Fruit fly (Drosophila melanogaster) whole organism, embryonic: ENCODE results near the gene CG14237.

ENCODE experiments used
- Bgb ChIP-seq: fragments of 200-800 bp; sonication (Bioruptor generic); IDR thresholded peaks from 2 replicates; pipeline ENCODE4 v1.3.6; 2022; ENCODE audit warnings: missing biosample characterization, missing genetic modification characterization; ENCODE audit not compliant: partially characterized antibody
- CG11085 ChIP-seq: fragments of 200-800 bp; sonication (Bioruptor generic); IDR thresholded peaks from 2 replicates; pipeline ENCODE4 v1.3.6; 2022; ENCODE audit warnings: missing biosample characterization, missing genetic modification characterization
- CG11560 ChIP-seq: fragments of 200-800 bp; sonication (Bioruptor generic); IDR thresholded peaks from 3 replicates; pipeline ENCODE4 v1.3.6; 2022; ENCODE audit warnings: missing biosample characterization, missing genetic modification characterization
- CG12155 ChIP-seq: fragments of 200-800 bp; sonication (Bioruptor generic); optimal IDR thresholded peaks from 3 replicates; lab custom pipeline; 2016; ENCODE audit warnings: missing biosample characterization, missing genetic modification characterization
- CG12236 ChIP-seq: fragments of 200-800 bp; sonication (Bioruptor generic); optimal IDR thresholded peaks from 2 replicates; lab custom pipeline; 2016; ENCODE audit warnings: missing biosample characterization, missing genetic modification characterization
- CG12942 ChIP-seq: fragments of 200-800 bp; sonication (Bioruptor generic); optimal IDR thresholded peaks from 3 replicates; lab custom pipeline; 2016; ENCODE audit warnings: missing biosample characterization, missing genetic modification characterization
- CG13123 ChIP-seq: fragments of 200-800 bp; sonication (Bioruptor generic); optimal IDR thresholded peaks from 2 replicates; lab custom pipeline; 2016; ENCODE audit warnings: missing biosample characterization, missing genetic modification characterization
- CG14860 ChIP-seq: fragments of 200-800 bp; sonication (Bioruptor generic); IDR thresholded peaks from 3 replicates; pipeline ENCODE4 v1.3.6; 2022; ENCODE audit warnings: missing biosample characterization, missing genetic modification characterization; ENCODE audit not compliant: partially characterized antibody
- CG17359 ChIP-seq: fragments of 200-800 bp; sonication (Bioruptor generic); optimal IDR thresholded peaks from 3 replicates; lab custom pipeline; 2018; ENCODE audit warnings: missing biosample characterization, mild to moderate bottlenecking, missing genetic modification characterization, moderate library complexity
- CG3065 ChIP-seq: fragments of 200-800 bp; sonication (Bioruptor generic); optimal IDR thresholded peaks from 2 replicates; lab custom pipeline; 2016; ENCODE audit warnings: missing biosample characterization, missing genetic modification characterization
- CG31224 ChIP-seq: fragments of 200-800 bp; sonication (Bioruptor generic); IDR thresholded peaks from 2 replicates; pipeline ENCODE4 v1.3.6; 2022; ENCODE audit warnings: missing biosample characterization, missing genetic modification characterization
- CG31365 ChIP-seq: fragments of 200-800 bp; sonication (Bioruptor generic); optimal IDR thresholded peaks from 2 replicates; lab custom pipeline; 2018; ENCODE audit warnings: missing biosample characterization, mild to moderate bottlenecking, missing genetic modification characterization
- CG32772 ChIP-seq: fragments of 200-800 bp; sonication (Bioruptor generic); IDR thresholded peaks from 2 replicates; pipeline ENCODE4 v1.3.6; 2022; ENCODE audit warnings: missing biosample characterization, missing genetic modification characterization
- CG34376 ChIP-seq: fragments of 200-800 bp; sonication (Bioruptor generic); optimal IDR thresholded peaks from 2 replicates; lab custom pipeline; 2018; ENCODE audit warnings: missing biosample characterization, mild to moderate bottlenecking, missing genetic modification characterization
- CG4404 ChIP-seq: fragments of 200-800 bp; sonication (Bioruptor generic); IDR thresholded peaks from 2 replicates; pipeline ENCODE4 v1.3.6; 2022; ENCODE audit warnings: missing biosample characterization, missing genetic modification characterization
- CG5953 ChIP-seq: fragments of 200-800 bp; sonication (Bioruptor generic); IDR thresholded peaks from 2 replicates; pipeline ENCODE4 v1.3.6; 2022; ENCODE audit warnings: missing biosample characterization, missing genetic modification characterization
- CG6765 ChIP-seq: fragments of 200-800 bp; sonication (Bioruptor generic); optimal IDR thresholded peaks from 3 replicates; lab custom pipeline; 2017; ENCODE audit warnings: missing biosample characterization, mild to moderate bottlenecking, missing genetic modification characterization
- CG7928 ChIP-seq: fragments of 200-800 bp; sonication (Bioruptor generic); optimal IDR thresholded peaks from 2 replicates; lab custom pipeline; 2017; ENCODE audit warnings: missing biosample characterization, mild to moderate bottlenecking, missing genetic modification characterization
- CG7987 ChIP-seq: fragments of 200-800 bp; sonication (Bioruptor generic); optimal IDR thresholded peaks from 2 replicates; lab custom pipeline; 2018; ENCODE audit warnings: missing biosample characterization, mild to moderate bottlenecking, missing genetic modification characterization, moderate library complexity
- CG9215 ChIP-seq: fragments of 200-800 bp; sonication (Bioruptor generic); IDR thresholded peaks from 2 replicates; pipeline ENCODE4 v1.3.6; 2022; ENCODE audit warnings: missing biosample characterization, missing genetic modification characterization
- CG9932 ChIP-seq: fragments of 200-800 bp; sonication (Bioruptor generic); IDR thresholded peaks from 2 replicates; pipeline ENCODE4 v1.3.6; 2022; ENCODE audit warnings: missing biosample characterization, missing genetic modification characterization
- CoRest ChIP-seq: fragments of 200-800 bp; sonication (Bioruptor generic); optimal IDR thresholded peaks from 3 replicates; lab custom pipeline; 2018; ENCODE audit warnings: missing biosample characterization, mild to moderate bottlenecking, missing genetic modification characterization, moderate library complexity
- Fer3 ChIP-seq: fragments of 200-800 bp; sonication (Bioruptor generic); optimal IDR thresholded peaks from 2 replicates; lab custom pipeline; 2018; ENCODE audit warnings: missing biosample characterization, mild to moderate bottlenecking, missing genetic modification characterization, moderate library complexity
- Gsc ChIP-seq: fragments of 200-800 bp; sonication (Bioruptor generic); IDR thresholded peaks from 2 replicates; pipeline ENCODE4 v1.3.6; 2022; ENCODE audit warnings: missing biosample characterization, missing genetic modification characterization
- HLH4C ChIP-seq: fragments of 200-800 bp; sonication (Bioruptor generic); IDR thresholded peaks from 3 replicates; pipeline ENCODE4 v1.3.6; 2022; ENCODE audit warnings: missing biosample characterization, missing genetic modification characterization; ENCODE audit not compliant: partially characterized antibody
- Hey ChIP-seq: fragments of 200-800 bp; sonication (Bioruptor generic); optimal IDR thresholded peaks from 3 replicates; lab custom pipeline; 2018; ENCODE audit warnings: missing biosample characterization, mild to moderate bottlenecking, missing genetic modification characterization
- Hsf ChIP-seq: fragments of 200-800 bp; sonication (Bioruptor generic); optimal IDR thresholded peaks from 3 replicates; lab custom pipeline; 2016; ENCODE audit warnings: missing biosample characterization, missing genetic modification characterization
- Med ChIP-seq: fragments of 200-800 bp; sonication (Bioruptor generic); peaks from one replicate; lab custom pipeline; 2016; ENCODE audit warnings: missing biosample characterization, missing genetic modification characterization, mild to moderate bottlenecking, inconsistent platforms, moderate library complexity
- NK7.1 ChIP-seq: fragments of 200-800 bp; sonication (Bioruptor generic); optimal IDR thresholded peaks from 3 replicates; lab custom pipeline; 2016; ENCODE audit warnings: missing biosample characterization, missing genetic modification characterization
- PHDP ChIP-seq: fragments of 200-800 bp; sonication (Bioruptor generic); optimal IDR thresholded peaks from 3 replicates; lab custom pipeline; 2018; ENCODE audit warnings: missing biosample characterization, mild to moderate bottlenecking, missing genetic modification characterization, moderate library complexity
- Six4 ChIP-seq: fragments of 200-800 bp; sonication (Bioruptor generic); optimal IDR thresholded peaks from 2 replicates; lab custom pipeline; 2016; ENCODE audit warnings: missing biosample characterization, missing genetic modification characterization
- Sox100B ChIP-seq: fragments of 200-800 bp; sonication (Bioruptor generic); optimal IDR thresholded peaks from 3 replicates; lab custom pipeline; 2018; ENCODE audit warnings: missing biosample characterization, mild to moderate bottlenecking, missing genetic modification characterization
- Ssrp ChIP-seq: fragments of 200-800 bp; sonication (Bioruptor generic); optimal IDR thresholded peaks from 2 replicates; lab custom pipeline; 2018; ENCODE audit warnings: missing biosample characterization, mild to moderate bottlenecking, missing genetic modification characterization, moderate library complexity
- bigmax ChIP-seq: fragments of 200-800 bp; sonication (Bioruptor generic); optimal IDR thresholded peaks from 2 replicates; lab custom pipeline; 2018; ENCODE audit warnings: missing biosample characterization, mild to moderate bottlenecking, missing genetic modification characterization
- cad ChIP-seq: fragments of >200 bp; optimal IDR thresholded peaks from 2 replicates; lab custom pipeline; 2017; ENCODE audit warnings: missing biosample characterization, missing genetic modification characterization
- disco-r ChIP-seq: fragments of 200-800 bp; sonication (Bioruptor generic); optimal IDR thresholded peaks from 2 replicates; lab custom pipeline; 2016; ENCODE audit warnings: missing biosample characterization, missing genetic modification characterization
- fd96Cb ChIP-seq: fragments of 200-800 bp; sonication (Bioruptor generic); optimal IDR thresholded peaks from 2 replicates; lab custom pipeline; 2018; ENCODE audit warnings: missing biosample characterization, mild to moderate bottlenecking, missing genetic modification characterization, moderate library complexity
- fu2 ChIP-seq: fragments of 200-800 bp; sonication (Bioruptor generic); optimal IDR thresholded peaks from 2 replicates; lab custom pipeline; 2016; ENCODE audit warnings: missing biosample characterization, missing genetic modification characterization
- ind ChIP-seq: fragments of 200-800 bp; sonication (Bioruptor generic); optimal IDR thresholded peaks from 3 replicates; lab custom pipeline; 2016; ENCODE audit warnings: missing biosample characterization, missing genetic modification characterization
- lov ChIP-seq, 2 experiments: fragments of 200-800 bp in 1 of 2; fragments of >200 bp in 1 of 2; sonication (Bioruptor generic) in 1 of 2; IDR thresholded peaks in 1 of 2; optimal IDR thresholded peaks in 1 of 2; 2 replicates in 1 of 2; 3 replicates in 1 of 2; pipeline versions ENCODE4 v1.3.6 to Lab custom; 2017 to 2022; ENCODE audit warnings: missing biosample characterization in 1 of 2, missing genetic modification characterization in 1 of 2
- mam ChIP-seq: fragments of 200-800 bp; sonication (Bioruptor generic); optimal IDR thresholded peaks from 3 replicates; lab custom pipeline; 2016; ENCODE audit warnings: missing biosample characterization, missing genetic modification characterization
- nom ChIP-seq: fragments of 200-800 bp; sonication (Bioruptor generic); optimal IDR thresholded peaks from 2 replicates; lab custom pipeline; 2017; ENCODE audit warnings: missing biosample characterization, missing genetic modification characterization, mild to moderate bottlenecking, moderate library complexity, missing genetic modification reagents
- pnt ChIP-seq: fragments of 200-800 bp; sonication (Bioruptor generic); optimal IDR thresholded peaks from 3 replicates; lab custom pipeline; 2016; ENCODE audit warnings: missing biosample characterization, missing genetic modification characterization
- salm ChIP-seq: fragments of 200-800 bp; sonication (Bioruptor generic); optimal IDR thresholded peaks from 2 replicates; lab custom pipeline; 2018; ENCODE audit warnings: missing biosample characterization, mild to moderate bottlenecking, missing genetic modification characterization
- schlank ChIP-seq: fragments of 200-800 bp; sonication (Bioruptor generic); optimal IDR thresholded peaks from 2 replicates; lab custom pipeline; 2018; ENCODE audit warnings: missing biosample characterization, mild to moderate bottlenecking, missing genetic modification characterization
- scrt ChIP-seq: fragments of 200-800 bp; sonication (Bioruptor generic); optimal IDR thresholded peaks from 2 replicates; lab custom pipeline; 2018; ENCODE audit warnings: missing biosample characterization, mild to moderate bottlenecking, missing genetic modification characterization, moderate library complexity
- sens ChIP-seq: fragments of 200-800 bp; sonication (Bioruptor generic); peaks from one replicate; lab custom pipeline; 2016; ENCODE audit warnings: missing biosample characterization, missing genetic modification characterization
- tap ChIP-seq: fragments of 200-800 bp; optimal IDR thresholded peaks from 3 replicates; lab custom pipeline; 2019; ENCODE audit warnings: missing biosample characterization, mild to moderate bottlenecking, missing genetic modification characterization, moderate library complexity
- vvl ChIP-seq: fragments of 200-800 bp; sonication (Bioruptor generic); IDR thresholded peaks from 2 replicates; pipeline ENCODE4 v1.3.6; 2022; ENCODE audit warnings: missing biosample characterization, missing genetic modification characterization
- zfh1 ChIP-seq: fragments of 200-800 bp; sonication (Bioruptor generic); IDR thresholded peaks from 3 replicates; pipeline ENCODE4 v1.3.6; 2022; ENCODE audit warnings: missing biosample characterization, missing genetic modification characterization

CG14237 gene

dm6 chr3R:26461226-26461805 lies 4.6 kb downstream of the CG14237 start, which contains the start of gene CG5455 (continued):
- TF ChIP-seq CG9215 (GFP tag; lab: Robert Waterston, UW), result no peak
- no peak for TF ChIP-seq Gsc (GFP tag; lab: Robert Waterston, UW)
- no peak for TF ChIP-seq CG11560
- peak; percentile 65 for TF ChIP-seq scrt (GFP tag; lab: Kevin White, UChicago)
- no peak for TF ChIP-seq Six4 (GFP tag; lab: Kevin White, UChicago)
- peak; percentile 72 for TF ChIP-seq nom (GFP tag; lab: Kevin White, UChicago)
- TF ChIP-seq CG7987 (GFP tag; lab: Kevin White, UChicago), result peak; percentile 68
- peak; percentile 45; the same call in 1 of the 2 replicates for TF ChIP-seq CG11085
- peak; percentile 46 for TF ChIP-seq schlank (tag; lab: Kevin White, UChicago)
- peak; percentile 93 for TF ChIP-seq Med
- peak; percentile 43 for TF ChIP-seq Fer3 (tag; lab: Kevin White, UChicago)
- peak; percentile 93 for TF ChIP-seq CG34376 (GFP tag; lab: Kevin White, UChicago)
- TF ChIP-seq Bgb, result peak; percentile 76
- peak; percentile 61 for TF ChIP-seq CG5953 (GFP tag; lab: Robert Waterston, UW)
- peak; percentile 7 for TF ChIP-seq tap (tag; lab: Kevin White, UChicago)
- no peak for TF ChIP-seq CG32772 (GFP tag; lab: Robert Waterston, UW)
- 0 out of 3 replicates have a peak, but pooled peaks have one; percentile 24 for TF ChIP-seq zfh1
- no peak for TF ChIP-seq CG7928 (GFP tag; lab: Kevin White, UChicago)
- no peak for TF ChIP-seq NK7.1
- peak; percentile 15 for TF ChIP-seq CG6765 (GFP tag; lab: Kevin White, UChicago)
- no peak for TF ChIP-seq bigmax (GFP tag; lab: Kevin White, UChicago)
- no peak for TF ChIP-seq ind (GFP tag; lab: Kevin White, UChicago)
- peak; percentile 17 for TF ChIP-seq fu2 (GFP tag; lab: Kevin White, UChicago)
- no peak; the same call in 2 of the 3 replicates for TF ChIP-seq HLH4C
- no peak for TF ChIP-seq CG14860 (GFP tag; lab: Robert Waterston, UW)
- no peak for TF ChIP-seq cad (GFP tag; lab: Kevin White, UChicago)
- no peak for TF ChIP-seq CG12236
- TF ChIP-seq CG17359 (tag; lab: Kevin White, UChicago), result no peak
- TF ChIP-seq CG4404 (GFP tag; lab: Robert Waterston, UW), result no peak
- TF ChIP-seq CG9932 (GFP tag; lab: Robert Waterston, UW), result peak; percentile 41; the same call in 1 of the 2 replicates
- peak; percentile 42 for TF ChIP-seq CG31365 (tag; lab: Kevin White, UChicago)
- no peak for TF ChIP-seq CG12942 (GFP tag; lab: Kevin White, UChicago)
- TF ChIP-seq pnt, result no peak
- no peak for TF ChIP-seq CoRest (tag; lab: Kevin White, UChicago)
- TF ChIP-seq sens (GFP tag; lab: Kevin White, UChicago), result peak; percentile 74
- TF ChIP-seq CG12155, result no peak
- TF ChIP-seq Hsf (GFP tag; lab: Kevin White, UChicago), result no peak
- no peak for TF ChIP-seq CG3065
- TF ChIP-seq CG31224 (GFP tag; lab: Robert Waterston, UW), result 0 out of 2 replicates have a peak, but pooled peaks have one; percentile 20
- TF ChIP-seq Ssrp (tag; lab: Kevin White, UChicago), result no peak
- TF ChIP-seq CG13123 (GFP tag; lab: Kevin White, UChicago), result no peak
- peak; percentile 50 for TF ChIP-seq Hey
- no peak for TF ChIP-seq Sox100B (GFP tag; lab: Kevin White, UChicago)
- TF ChIP-seq vvl (GFP tag; lab: Robert Waterston, UW), result peak; percentile 77
- TF ChIP-seq mam (GFP tag; lab: Kevin White, UChicago), result no peak
- TF ChIP-seq PHDP (tag; lab: Kevin White, UChicago), result peak; percentile 65
- TF ChIP-seq salm (tag; lab: Kevin White, UChicago), result no peak
- no peak for TF ChIP-seq lov (optimal IDR thresholded peaks at IDR 0.05; lab: Kevin White, UChicago)
- peak; percentile 50; the same call in 1 of the 3 replicates for TF ChIP-seq lov (GFP tag; IDR thresholded peaks at IDR 0.05; lab: Robert Waterston, UW)
- no peak for TF ChIP-seq disco-r (GFP tag; lab: Kevin White, UChicago)
- TF ChIP-seq fd96Cb (tag; lab: Kevin White, UChicago), result no peak
